Fruit fly (Drosophila melanogaster) whole organism, embryonic: Measurements from ENCODE around the gene BORCS5.

Experiments used
- Adf1 ChIP-seq: fragments of 200-800 bp; sonication (Bioruptor generic); IDR thresholded peaks from 2 replicates; pipeline ENCODE4 v1.3.6; 2022; ENCODE audit warnings: missing biosample characterization, missing genetic modification characterization
- Antp ChIP-seq: fragments of 200-800 bp; sonication (Bioruptor generic); optimal IDR thresholded peaks from 3 replicates; lab custom pipeline; 2016; ENCODE audit warnings: missing biosample characterization, missing genetic modification characterization
- CG10274 ChIP-seq: fragments of 200-800 bp; sonication (Bioruptor generic); optimal IDR thresholded peaks from 3 replicates; lab custom pipeline; 2017; ENCODE audit warnings: missing biosample characterization, mild to moderate bottlenecking, missing genetic modification characterization
- CG12769 ChIP-seq: fragments of 200-800 bp; sonication (Bioruptor generic); optimal IDR thresholded peaks from 2 replicates; lab custom pipeline; 2019; ENCODE audit warnings: missing biosample characterization, mild to moderate bottlenecking, missing genetic modification characterization, moderate library complexity
- CG13123 ChIP-seq: fragments of 200-800 bp; sonication (Bioruptor generic); optimal IDR thresholded peaks from 2 replicates; lab custom pipeline; 2016; ENCODE audit warnings: missing biosample characterization, missing genetic modification characterization
- CG15269 ChIP-seq: fragments of 200-800 bp; sonication (Bioruptor generic); optimal IDR thresholded peaks from 2 replicates; lab custom pipeline; 2018; ENCODE audit warnings: missing biosample characterization, mild to moderate bottlenecking, missing genetic modification characterization, moderate library complexity
- CG17361 ChIP-seq: fragments of 200-800 bp; sonication (Bioruptor generic); IDR thresholded peaks from 3 replicates; pipeline ENCODE4 v1.3.6; 2022; ENCODE audit warnings: missing biosample characterization, missing genetic modification characterization
- CG18476 ChIP-seq: fragments of 200-800 bp; sonication (Bioruptor generic); optimal IDR thresholded peaks from 2 replicates; lab custom pipeline; 2016; ENCODE audit warnings: missing biosample characterization, mild to moderate bottlenecking, missing genetic modification characterization
- CG18619 ChIP-seq: fragments of 200-800 bp; sonication (Bioruptor generic); optimal IDR thresholded peaks from 3 replicates; lab custom pipeline; 2017; ENCODE audit warnings: missing biosample characterization, mild to moderate bottlenecking, missing genetic modification characterization
- CG2712 ChIP-seq: fragments of 200-800 bp; optimal IDR thresholded peaks from 3 replicates; lab custom pipeline; 2019; ENCODE audit warnings: missing biosample characterization, mild to moderate bottlenecking, missing genetic modification characterization, moderate library complexity
- CG30403 ChIP-seq: fragments of 200-800 bp; sonication (Bioruptor generic); optimal IDR thresholded peaks from 3 replicates; lab custom pipeline; 2016; ENCODE audit warnings: missing biosample characterization, missing genetic modification characterization
- CG32532 ChIP-seq: fragments of 200-800 bp; sonication (Bioruptor generic); IDR thresholded peaks from 2 replicates; pipeline ENCODE4 v1.3.6; 2022; ENCODE audit warnings: missing biosample characterization, missing genetic modification characterization
- CG32767 ChIP-seq: fragments of 200-800 bp; sonication (Bioruptor generic); IDR thresholded peaks from 2 replicates; pipeline ENCODE4 v1.3.6; 2022; ENCODE audit warnings: missing biosample characterization, missing genetic modification characterization
- CG3726 ChIP-seq: fragments of 200-800 bp; sonication (Bioruptor generic); IDR thresholded peaks from 3 replicates; pipeline ENCODE4, ENCODE4 v1.3.6; 2022; ENCODE audit warnings: missing biosample characterization, missing genetic modification characterization
- CG4404 ChIP-seq: fragments of 200-800 bp; sonication (Bioruptor generic); IDR thresholded peaks from 2 replicates; pipeline ENCODE4 v1.3.6; 2022; ENCODE audit warnings: missing biosample characterization, missing genetic modification characterization
- CG4820 ChIP-seq: fragments of 200-800 bp; sonication (Bioruptor generic); optimal IDR thresholded peaks from 3 replicates; lab custom pipeline; 2016; ENCODE audit warnings: missing biosample characterization, missing genetic modification characterization
- CG6654 ChIP-seq: fragments of 200-800 bp; sonication (Bioruptor generic); optimal IDR thresholded peaks from 2 replicates; lab custom pipeline; 2017; ENCODE audit warnings: missing biosample characterization, mild to moderate bottlenecking, missing genetic modification characterization
- CG7987 ChIP-seq: fragments of 200-800 bp; sonication (Bioruptor generic); optimal IDR thresholded peaks from 2 replicates; lab custom pipeline; 2018; ENCODE audit warnings: missing biosample characterization, mild to moderate bottlenecking, missing genetic modification characterization, moderate library complexity
- CG8089 ChIP-seq: fragments of 200-800 bp; sonication (Bioruptor generic); optimal IDR thresholded peaks from 3 replicates; lab custom pipeline; 2016; ENCODE audit warnings: missing biosample characterization, missing genetic modification characterization
- CG8765 ChIP-seq: fragments of 200-800 bp; sonication (Bioruptor generic); IDR thresholded peaks from 2 replicates; pipeline ENCODE4 v1.3.6; 2022; ENCODE audit warnings: missing biosample characterization, missing genetic modification characterization
- D19B ChIP-seq: fragments of 200-800 bp; sonication (Bioruptor generic); optimal IDR thresholded peaks from 2 replicates; lab custom pipeline; 2017; ENCODE audit warnings: missing biosample characterization, mild to moderate bottlenecking, missing genetic modification characterization
- Dek ChIP-seq: fragments of 200-800 bp; sonication (Bioruptor generic); optimal IDR thresholded peaks from 3 replicates; lab custom pipeline; 2019; ENCODE audit warnings: missing biosample characterization, mild to moderate bottlenecking, missing genetic modification characterization, moderate library complexity
- E2f2 ChIP-seq: fragments of 200-800 bp; sonication (Bioruptor generic); IDR thresholded peaks from 2 replicates; pipeline ENCODE4 v1.3.6; 2022; ENCODE audit warnings: missing biosample characterization, missing genetic modification characterization
- Gsc ChIP-seq: fragments of 200-800 bp; sonication (Bioruptor generic); IDR thresholded peaks from 2 replicates; pipeline ENCODE4 v1.3.6; 2022; ENCODE audit warnings: missing biosample characterization, missing genetic modification characterization
- H2.0 ChIP-seq: fragments of 200-800 bp; sonication (Bioruptor generic); IDR thresholded peaks from 2 replicates; pipeline ENCODE4 v1.3.6; 2022; ENCODE audit warnings: missing biosample characterization, missing genetic modification characterization
- Hr51 ChIP-seq, 2 experiments: fragments of 200-800 bp; sonication (Bioruptor generic); optimal IDR thresholded peaks; 2 replicates in 1 of 2; 3 replicates in 1 of 2; lab custom pipeline; 2016 to 2018; ENCODE audit warnings: missing biosample characterization in 2 of 2, missing genetic modification characterization in 2 of 2, mild to moderate bottlenecking in 1 of 2, moderate library complexity in 1 of 2
- Kr ChIP-seq: fragments of 200-800 bp; sonication (Bioruptor generic); optimal IDR thresholded peaks from 2 replicates; lab custom pipeline; 2017; ENCODE audit warnings: missing biosample characterization, mild to moderate bottlenecking, missing genetic modification characterization
- NK7.1 ChIP-seq: fragments of 200-800 bp; sonication (Bioruptor generic); optimal IDR thresholded peaks from 3 replicates; lab custom pipeline; 2016; ENCODE audit warnings: missing biosample characterization, missing genetic modification characterization
- Nf-YC ChIP-seq: fragments of 200-800 bp; optimal IDR thresholded peaks from 3 replicates; lab custom pipeline; 2019; ENCODE audit warnings: missing biosample characterization, mild to moderate bottlenecking, missing genetic modification characterization, moderate library complexity
- Oaz ChIP-seq: fragments of 200-800 bp; sonication (Bioruptor generic); IDR thresholded peaks from 2 replicates; pipeline ENCODE4 v1.3.6; 2022; ENCODE audit warnings: missing biosample characterization, missing genetic modification characterization
- Opbp ChIP-seq: fragments of 200-800 bp; sonication (Bioruptor generic); IDR thresholded peaks from 3 replicates; pipeline ENCODE4 v1.3.6; 2022; ENCODE audit warnings: missing biosample characterization, missing genetic modification characterization; ENCODE audit not compliant: partially characterized antibody
- Sin3A ChIP-seq: fragments of >200 bp; optimal IDR thresholded peaks from 2 replicates; lab custom pipeline; 2018
- Trl ChIP-seq, 3 experiments: fragments of >200 bp in 2 of 3; fragments of 200-800 bp in 1 of 3; sonication (Bioruptor generic) in 1 of 3; optimal IDR thresholded peaks; 2 replicates in 1 of 3; 3 replicates in 2 of 3; lab custom pipeline; 2016 to 2017; ENCODE audit warnings: missing biosample characterization in 1 of 3, missing genetic modification characterization in 1 of 3
- ab ChIP-seq: fragments of 200-800 bp; sonication (Bioruptor generic); optimal IDR thresholded peaks from 2 replicates; lab custom pipeline; 2016; ENCODE audit warnings: missing biosample characterization, missing genetic modification characterization
- cato ChIP-seq: fragments of 200-800 bp; sonication (Bioruptor generic); optimal IDR thresholded peaks from 2 replicates; lab custom pipeline; 2016; ENCODE audit warnings: missing biosample characterization, missing genetic modification characterization, borderline replicate concordance
- chinmo ChIP-seq: fragments of 200-800 bp; sonication (Bioruptor generic); IDR thresholded peaks from 4 replicates; pipeline ENCODE4 v1.3.6; 2022; ENCODE audit warnings: missing biosample characterization, missing genetic modification characterization; ENCODE audit not compliant: partially characterized antibody
- esg ChIP-seq: fragments of 200-800 bp; sonication (Bioruptor generic); conservative IDR thresholded peaks from 2 replicates; pipeline ENCODE4 v1.3.6; 2022; ENCODE audit warnings: missing biosample characterization, missing genetic modification characterization
- ham ChIP-seq: fragments of 200-800 bp; sonication (Bioruptor generic); IDR thresholded peaks from 2 replicates; pipeline ENCODE4 v1.3.6; 2022; ENCODE audit warnings: missing biosample characterization, missing genetic modification characterization
- her ChIP-seq: fragments of 200-800 bp; sonication (Bioruptor generic); optimal IDR thresholded peaks from 2 replicates; lab custom pipeline; 2016; ENCODE audit warnings: missing biosample characterization, missing genetic modification characterization
- jigr1 ChIP-seq: fragments of 200-800 bp; sonication (Bioruptor generic); IDR thresholded peaks from 3 replicates; pipeline ENCODE4 v1.3.6; 2022; ENCODE audit warnings: missing biosample characterization, missing genetic modification characterization
- mirr ChIP-seq: fragments of 200-800 bp; sonication (Bioruptor generic); optimal IDR thresholded peaks from 3 replicates; lab custom pipeline; 2018; ENCODE audit warnings: missing biosample characterization, mild to moderate bottlenecking, missing genetic modification characterization
- phol ChIP-seq: fragments of 200-800 bp; sonication (Bioruptor generic); optimal IDR thresholded peaks from 3 replicates; lab custom pipeline; 2018; ENCODE audit warnings: missing biosample characterization, mild to moderate bottlenecking, missing genetic modification characterization, moderate library complexity
- sisA ChIP-seq: fragments of 200-800 bp; sonication (Bioruptor generic); IDR thresholded peaks from 2 replicates; pipeline ENCODE4 v1.3.6; 2022; ENCODE audit warnings: missing biosample characterization, missing genetic modification characterization
- sqz ChIP-seq: fragments of 200-800 bp; sonication (Bioruptor generic); optimal IDR thresholded peaks from 3 replicates; lab custom pipeline; 2018; ENCODE audit warnings: missing biosample characterization, mild to moderate bottlenecking, missing genetic modification characterization
- stwl ChIP-seq: fragments of 200-800 bp; sonication (Bioruptor generic); optimal IDR thresholded peaks from 3 replicates; lab custom pipeline; 2018; ENCODE audit warnings: missing biosample characterization, mild to moderate bottlenecking, missing genetic modification characterization, moderate library complexity
- sug ChIP-seq: fragments of 200-800 bp; optimal IDR thresholded peaks from 2 replicates; lab custom pipeline; 2019; ENCODE audit warnings: missing biosample characterization, mild to moderate bottlenecking, missing genetic modification characterization, moderate library complexity
- tgo ChIP-seq: fragments of 200-800 bp; sonication (Bioruptor generic); IDR thresholded peaks from 3 replicates; pipeline ENCODE4 v1.3.6; 2022; ENCODE audit warnings: missing biosample characterization, missing genetic modification characterization
- twi ChIP-seq: fragments of 200-800 bp; optimal IDR thresholded peaks from 2 replicates; lab custom pipeline; 2019; ENCODE audit warnings: missing biosample characterization, mild to moderate bottlenecking, missing genetic modification characterization, moderate library complexity
- tx ChIP-seq: fragments of 200-800 bp; sonication (Bioruptor generic); optimal IDR thresholded peaks from 2 replicates; lab custom pipeline; 2016; ENCODE audit warnings: missing biosample characterization, missing genetic modification characterization
- zen2 ChIP-seq: fragments of 200-800 bp; sonication (Bioruptor generic); IDR thresholded peaks from 3 replicates; pipeline ENCODE4 v1.3.6; 2022; ENCODE audit warnings: missing biosample characterization, missing genetic modification characterization; ENCODE audit not compliant: partially characterized antibody
- zfh1 ChIP-seq: fragments of 200-800 bp; sonication (Bioruptor generic); IDR thresholded peaks from 3 replicates; pipeline ENCODE4 v1.3.6; 2022; ENCODE audit warnings: missing biosample characterization, missing genetic modification characterization

The BORCS5 gene

dm6 chrX:11885356-11885755 lies 12.8 kb upstream of the BORCS5 start (continued):
- TF ChIP-seq CG6654 (GFP tag; lab: Kevin White, UChicago) (no peak), ab (GFP tag; lab: Kevin White, UChicago) (no peak), H2.0 (GFP tag; lab: Robert Waterston, UW) (0 out of 2 replicates have a peak, but pooled peaks have one; percentile 17), CG32767 (GFP tag; lab: Robert Waterston, UW) (no peak), CG15269 (tag; lab: Kevin White, UChicago) (peak; percentile 78), ham (no peak), zfh1 (GFP tag; lab: Robert Waterston, UW) (no peak), CG18476 (GFP tag; lab: Kevin White, UChicago) (no peak), sug (peak; percentile 47), Gsc (GFP tag; lab: Robert Waterston, UW) (no peak), cato (GFP tag; lab: Kevin White, UChicago) (no peak), phol (peak; percentile 48), Hr51 (GFP tag; optimal IDR thresholded peaks at IDR 0.05; lab: Kevin White, UChicago) (peak in 1 of 2 experiments; percentile 69), CG17361 (GFP tag; lab: Robert Waterston, UW) (0 out of 3 replicates have a peak, but pooled peaks have one; percentile 14), twi (tag; lab: Kevin White, UChicago) (no peak), Kr (GFP tag; lab: Kevin White, UChicago) (no peak), CG4820 (GFP tag; lab: Kevin White, UChicago) (no peak), Antp (GFP tag; lab: Kevin White, UChicago) (no peak), tx (GFP tag; lab: Kevin White, UChicago) (no peak), Adf1 (GFP tag; lab: Robert Waterston, UW) (no peak; the same call in 1 of the 2 replicates), mirr (GFP tag; lab: Kevin White, UChicago) (peak; percentile 37), CG8765 (GFP tag; lab: Robert Waterston, UW) (no peak), CG8089 (GFP tag; lab: Kevin White, UChicago) (no peak), CG32532 (GFP tag; lab: Robert Waterston, UW) (peak; percentile 49; the same call in 1 of the 2 replicates), her (GFP tag; lab: Kevin White, UChicago) (no peak), CG3726 (GFP tag; lab: Robert Waterston, UW) (no peak), CG2712 (tag; lab: Kevin White, UChicago) (peak; percentile 10), Dek (tag; lab: Kevin White, UChicago) (peak; percentile 37), CG7987 (GFP tag; lab: Kevin White, UChicago) (no peak), Trl (optimal IDR thresholded peaks at IDR 0.05; lab: Kevin White, UChicago) (no peak), Trl (GFP tag; optimal IDR thresholded peaks at IDR 0.05; lab: Kevin White, UChicago) (no peak), NK7.1 (GFP tag; lab: Kevin White, UChicago) (no peak), Oaz (GFP tag; lab: Robert Waterston, UW) (0 out of 2 replicates have a peak, but pooled peaks have one; percentile 10), esg (GFP tag; lab: Robert Waterston, UW) (peak; percentile 34; the same call in 1 of the 2 replicates), CG12769 (no peak), tgo (GFP tag; lab: Robert Waterston, UW) (no peak), E2f2 (no peak), CG18619 (GFP tag; lab: Kevin White, UChicago) (peak; percentile 37), CG4404 (GFP tag; lab: Robert Waterston, UW) (no peak), Opbp (no peak), CG30403 (GFP tag; lab: Kevin White, UChicago) (peak; percentile 38), sqz (GFP tag; lab: Kevin White, UChicago) (peak; percentile 12), CG10274 (GFP tag; lab: Kevin White, UChicago) (no peak), zen2 (GFP tag; lab: Robert Waterston, UW) (no peak), jigr1 (no peak), CG13123 (no peak), D19B (peak; percentile 27), sisA (no peak), Sin3A (lab: Kevin White, UChicago) (no peak), Nf-YC (tag; lab: Kevin White, UChicago) (peak; percentile 35), chinmo (GFP tag; lab: Robert Waterston, UW) (no peak), stwl (tag; lab: Kevin White, UChicago) (no peak)
